Worm (Caenorhabditis elegans) whole organism, late embryonic: ENCODE measurements around the gene glp-1.

Experiments
- elt-2 ChIP-seq: sonication (generic microtip); optimal IDR thresholded peaks from 2 replicates; lab custom pipeline; 2016; ENCODE audit warnings: missing genetic modification reagents, missing genetic modification characterization, missing compliant biosample characterization
- hlh-15 ChIP-seq: sonication (generic microtip); optimal IDR thresholded peaks from 2 replicates; lab custom pipeline; 2016; ENCODE audit warnings: missing genetic modification characterization, missing compliant biosample characterization
- pros-1 ChIP-seq: fragments of 150-350 bp; optimal IDR thresholded peaks from 2 replicates; lab custom pipeline; 2014; ENCODE audit warnings: missing biosample characterization, missing genetic modification reagents, missing genetic modification characterization

DNA sequence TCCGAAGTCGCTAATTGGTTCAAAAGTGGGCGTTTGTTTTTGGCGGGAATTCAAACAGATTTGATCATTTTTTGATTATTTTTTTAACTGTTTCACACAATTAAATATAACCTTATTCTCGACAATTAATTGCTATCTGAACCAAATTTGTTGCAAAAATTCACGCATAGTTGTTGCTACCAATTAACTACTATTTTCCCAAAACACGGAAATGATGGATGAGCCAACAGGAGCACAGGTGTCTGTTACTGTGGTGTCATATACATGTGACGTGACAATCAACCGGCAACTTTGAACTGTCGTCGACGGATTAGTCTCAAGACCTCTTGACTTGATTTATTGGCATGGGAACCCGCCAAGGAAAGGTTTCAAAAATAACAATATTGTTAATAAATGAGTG is 19.3 kb upstream of the glp-1 start:
- TF ChIP-seq elt-2 (tag; lab: Kevin White, UChicago) (no peak), pros-1 (tag; lab: Kevin White, UChicago) (no peak), hlh-15 (tag; lab: Kevin White, UChicago) (no peak)
